Worm (Caenorhabditis elegans) whole organism, mixed stage, embryonic: ENCODE measurements around the gene Y25C1A.8.
A peak's percentile ranks its signal among the peaks of the same experiment; 100 is the strongest.
"Not testable (repeated sequence)": the region's sequence is repeated elsewhere in the genome, so short reads cannot be mapped to it uniquely, and the experiment has no call there.

ENCODE experiments used
- bed-3 ChIP-seq: fragments of 200-800 bp; sonication (Bioruptor generic); optimal IDR thresholded peaks from 3 replicates; lab custom pipeline; 2018; ENCODE audit warnings: mild to moderate bottlenecking, missing genetic modification characterization, moderate library complexity, missing compliant biosample characterization
- blmp-1 ChIP-seq: fragments of 150-350 bp; optimal IDR thresholded peaks from 2 replicates; lab custom pipeline; 2014; ENCODE audit warnings: missing biosample characterization, missing genetic modification characterization
- ceh-39 ChIP-seq: fragments of 150-350 bp; optimal IDR thresholded peaks from 2 replicates; lab custom pipeline; 2014; ENCODE audit warnings: missing biosample characterization, missing genetic modification characterization
- cnd-1 ChIP-seq: fragments of 200-800 bp; sonication (Bioruptor generic); optimal IDR thresholded peaks from 2 replicates; lab custom pipeline; 2018; ENCODE audit warnings: mild to moderate bottlenecking, missing genetic modification characterization, missing compliant biosample characterization
- drap-1 ChIP-seq: fragments of 200-800 bp; sonication (Bioruptor generic); optimal IDR thresholded peaks from 3 replicates; lab custom pipeline; 2018; ENCODE audit warnings: mild to moderate bottlenecking, missing genetic modification characterization, missing compliant biosample characterization
- elt-3 ChIP-seq: fragments of 150-350 bp; optimal IDR thresholded peaks from 2 replicates; lab custom pipeline; 2014; ENCODE audit warnings: missing biosample characterization, missing genetic modification characterization
- ham-2 ChIP-seq: fragments of 200-800 bp; sonication (Bioruptor generic); optimal IDR thresholded peaks from 2 replicates; lab custom pipeline; 2018; ENCODE audit warnings: mild to moderate bottlenecking, missing genetic modification characterization, missing compliant biosample characterization
- hlh-1 ChIP-seq: fragments of 150-350 bp; optimal IDR thresholded peaks from 2 replicates; lab custom pipeline; 2014; ENCODE audit warnings: missing biosample characterization, missing genetic modification reagents, missing genetic modification characterization
- lin-32 ChIP-seq: fragments of 200-800 bp; sonication (Bioruptor generic); optimal IDR thresholded peaks from 2 replicates; lab custom pipeline; 2018; ENCODE audit warnings: mild to moderate bottlenecking, missing genetic modification characterization, missing compliant biosample characterization
- lsy-2 ChIP-seq: fragments of 150-350 bp; optimal IDR thresholded peaks from 2 replicates; lab custom pipeline; 2014; ENCODE audit warnings: missing biosample characterization, missing genetic modification characterization
- mab-5 ChIP-seq: fragments of 150-350 bp; optimal IDR thresholded peaks from 2 replicates; lab custom pipeline; 2014; ENCODE audit warnings: missing biosample characterization, missing genetic modification characterization
- mep-1 ChIP-seq: fragments of 150-350 bp; optimal IDR thresholded peaks from 2 replicates; lab custom pipeline; 2017; ENCODE audit warnings: missing biosample characterization, missing genetic modification reagents, missing genetic modification characterization, inconsistent platforms
- nhr-12 ChIP-seq: fragments of 150-350 bp; optimal IDR thresholded peaks from 2 replicates; lab custom pipeline; 2014; ENCODE audit warnings: missing biosample characterization, missing genetic modification characterization
- nhr-237 ChIP-seq: fragments of 150-350 bp; optimal IDR thresholded peaks from 2 replicates; lab custom pipeline; 2014; ENCODE audit warnings: missing biosample characterization, missing genetic modification characterization
- nhr-76 ChIP-seq: sonication (generic microtip); optimal IDR thresholded peaks from 2 replicates; lab custom pipeline; 2017; ENCODE audit warnings: missing biosample characterization, missing genetic modification characterization
- pha-4 ChIP-seq: fragments of 150-350 bp; optimal IDR thresholded peaks from 2 replicates; lab custom pipeline; 2018; ENCODE audit warnings: missing biosample characterization, missing genetic modification reagents, missing genetic modification characterization
- snpc-4 ChIP-seq: fragments of 150-350 bp; optimal IDR thresholded peaks from 2 replicates; lab custom pipeline; 2014; ENCODE audit warnings: missing biosample characterization, missing genetic modification characterization
- tbx-8 ChIP-seq: fragments of 200-800 bp; sonication (Bioruptor generic); optimal IDR thresholded peaks from 2 replicates; lab custom pipeline; 2018; ENCODE audit warnings: mild to moderate bottlenecking, missing genetic modification characterization, moderate library complexity, missing compliant biosample characterization
- unc-120 ChIP-seq: sonication (generic microtip); optimal IDR thresholded peaks from 2 replicates; lab custom pipeline; 2017; ENCODE audit warnings: missing genetic modification characterization, missing compliant biosample characterization; ENCODE audit not compliant: poor library complexity, severe bottlenecking
- zip-8 ChIP-seq: fragments of 150-350 bp; optimal IDR thresholded peaks from 2 replicates; lab custom pipeline; 2014; ENCODE audit warnings: missing biosample characterization, missing genetic modification characterization

Gene Y25C1A.8

DNA sequence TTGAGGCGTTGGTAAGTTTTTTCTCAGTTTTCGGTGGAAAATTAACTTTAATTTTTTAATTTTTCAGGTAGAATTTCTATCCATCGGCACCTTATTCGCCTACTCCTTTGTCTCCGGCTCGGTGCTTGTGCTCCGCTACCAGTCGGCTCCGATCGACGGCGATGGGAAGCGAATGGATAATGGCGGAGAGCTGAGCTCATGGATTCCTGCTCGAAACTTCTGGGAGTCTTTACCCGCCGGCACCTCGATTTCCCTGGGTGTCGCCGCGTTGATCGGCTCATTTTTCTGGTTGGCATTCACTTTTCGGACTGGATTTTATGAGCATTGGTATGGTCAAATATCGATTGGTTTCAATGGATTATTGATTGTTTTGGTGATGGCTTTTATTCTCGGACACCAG is 41.8 kb downstream of the Y25C1A.8 start:
- TF ChIP-seq elt-3 (no peak), pha-4 (tag; lab: Kevin White, UChicago) (no peak), lin-32 (no peak)

- TF ChIP-seq bed-3 (GFP tag; lab: Kevin White, UChicago); ham-2 (GFP tag; lab: Kevin White, UChicago); hlh-1: not testable (repeated sequence)
- TF ChIP-seq, all 35 proteins: peak for 0; not testable (repeated sequence) for 35
Observed at ce11 chrII:3032480-3032879, 44.3 kb downstream of the Y25C1A.8 start, which contains the start of gene B0454.6. TSS of gene B0454.6 (plus strand) at chrII:3032780.

DNA sequence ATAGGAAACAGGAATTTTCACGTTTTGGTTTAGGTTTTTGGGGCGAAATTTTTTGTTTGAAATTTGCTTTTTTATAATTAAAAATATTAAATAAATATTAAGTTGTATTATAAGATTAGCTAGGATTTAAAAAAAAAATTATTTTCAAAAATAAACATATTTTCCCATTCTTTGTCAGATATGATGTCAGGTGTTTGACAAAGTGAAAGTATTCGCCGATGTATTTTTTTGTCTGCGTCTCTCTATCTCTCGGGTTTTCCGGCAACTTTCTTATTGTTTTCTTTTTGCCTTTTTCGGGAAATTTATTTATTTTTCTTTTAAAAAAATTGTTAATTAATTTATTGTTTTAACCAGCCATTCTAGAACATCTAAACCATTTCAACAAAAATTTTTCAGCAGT is 46.3 kb downstream of the Y25C1A.8 start:
- TF ChIP-seq nhr-237 (no peak), blmp-1 (peak; percentile 31)

DNA sequence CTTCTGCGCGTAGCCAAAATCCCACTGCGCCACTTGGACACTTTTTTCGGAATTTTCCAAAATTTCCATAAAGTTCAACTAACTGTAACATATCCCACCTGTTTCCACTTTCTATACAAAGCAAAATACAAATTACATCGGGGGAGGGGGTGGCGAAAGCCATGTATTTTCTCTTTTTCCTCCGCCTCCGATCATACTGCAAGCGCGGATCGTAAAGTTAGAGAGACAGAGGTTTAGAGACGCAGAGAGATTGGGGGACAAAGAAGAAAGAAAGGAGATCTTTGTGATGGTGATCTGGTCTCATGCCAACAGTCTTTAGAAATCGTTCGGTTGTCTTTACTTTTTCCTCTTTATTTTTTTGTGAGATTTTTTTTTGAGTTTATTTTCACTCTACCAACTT is 48.5 kb downstream of the Y25C1A.8 start:
- TF ChIP-seq blmp-1 (peak; percentile 23), nhr-76 (tag; lab: Kevin White, UChicago) (no peak), cnd-1 (no peak), snpc-4 (tag; lab: Kevin White, UChicago) (no peak), zip-8 (tag; lab: Kevin White, UChicago) (no peak), ham-2 (GFP tag; lab: Kevin White, UChicago) (peak; percentile 43)

DNA sequence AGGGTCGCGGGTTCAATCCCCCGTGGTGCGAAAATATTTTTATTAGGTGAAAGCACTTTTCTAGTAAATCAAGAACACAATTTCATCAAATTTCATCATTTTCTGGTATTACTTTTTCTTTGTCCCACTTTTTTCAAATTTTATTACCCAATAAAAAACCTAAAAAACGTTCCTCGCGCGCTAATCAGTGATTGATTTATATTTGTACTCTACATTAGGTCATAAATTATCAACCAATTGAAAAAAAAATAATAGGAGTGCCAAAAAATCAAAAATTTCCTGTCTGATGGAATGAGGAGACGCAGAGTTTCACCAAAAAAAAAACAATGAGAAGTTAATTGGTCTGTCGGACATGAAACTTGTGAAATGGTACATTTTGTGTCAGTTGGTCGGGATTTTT is 52.1 kb downstream of the Y25C1A.8 start:
- TF ChIP-seq ceh-39 (tag; lab: Kevin White, UChicago) (no peak), blmp-1 (no peak), cnd-1 (no peak), mep-1 (no peak), drap-1 (GFP tag; lab: Kevin White, UChicago) (no peak), tbx-8 (GFP tag; lab: Kevin White, UChicago) (no peak), mab-5 (tag; lab: Kevin White, UChicago) (no peak), nhr-76 (tag; lab: Kevin White, UChicago) (no peak), lsy-2 (no peak), hlh-1 (no peak), lin-32 (no peak), elt-3 (no peak), ham-2 (GFP tag; lab: Kevin White, UChicago) (no peak)

DNA sequence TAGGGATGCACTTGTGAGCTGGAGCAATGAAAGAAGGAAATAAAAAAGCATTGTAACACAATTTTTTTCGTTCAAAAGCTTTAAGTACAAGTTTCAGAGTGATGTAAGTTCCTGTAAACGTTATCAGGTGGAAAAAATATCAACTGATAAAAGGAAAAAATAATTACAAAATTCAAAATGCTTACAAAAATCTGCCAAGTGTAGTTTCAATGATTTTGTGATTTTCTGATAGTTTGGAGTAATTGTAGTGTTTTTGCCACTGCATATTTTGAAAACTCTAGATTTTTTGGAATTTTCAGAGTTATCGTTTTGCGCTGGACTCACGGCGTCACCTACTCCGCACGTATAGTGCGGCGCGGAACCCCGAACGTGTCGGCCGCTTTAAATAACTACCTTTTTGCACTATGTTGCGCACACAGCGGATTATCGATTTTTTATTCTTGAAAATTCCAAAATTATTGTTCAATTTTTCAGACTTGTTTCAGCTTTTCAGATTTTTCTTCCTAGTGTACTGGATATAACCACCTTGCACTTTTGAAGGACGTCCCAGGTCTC is 53.3 kb downstream of the Y25C1A.8 start, which contains the start of gene clec-2:
Gene clec-2, minus strand, starts transcription at position 51 of the 555 bp plus-strand sequence.
- TF ChIP-seq blmp-1 (no peak), nhr-12 (tag; lab: Kevin White, UChicago) (no peak), unc-120 (tag; lab: Kevin White, UChicago) (no peak), nhr-76 (tag; lab: Kevin White, UChicago) (no peak)
